Fruit fly (Drosophila melanogaster) whole organism, wandering third instar larva: ENCODE measurements around the gene RtcB.

Experiments
- Abd-B ChIP-seq: fragments of >200 bp; optimal IDR thresholded peaks from 2 replicates; lab custom pipeline; 2017; ENCODE audit warnings: missing biosample characterization, missing genetic modification characterization
- CG32264 ChIP-seq: fragments of 200-800 bp; sonication (Bioruptor generic); optimal IDR thresholded peaks from 2 replicates; lab custom pipeline; 2016; ENCODE audit warnings: missing biosample characterization, missing genetic modification characterization
- CG9705 ChIP-seq: fragments of 200-800 bp; sonication (Bioruptor generic); optimal IDR thresholded peaks from 2 replicates; lab custom pipeline; 2018; ENCODE audit warnings: missing biosample characterization, mild to moderate bottlenecking, missing genetic modification characterization
- Dfd ChIP-seq: fragments of >200 bp; optimal IDR thresholded peaks from 2 replicates; lab custom pipeline; 2017; ENCODE audit warnings: missing biosample characterization, missing genetic modification characterization
- Dif ChIP-seq: fragments of 200-275, 200-300 bp; sonication (Bioruptor generic); optimal IDR thresholded peaks from 2 replicates; lab custom pipeline; 2018; ENCODE audit warnings: missing biosample characterization, missing genetic modification characterization; ENCODE audit not compliant: partially characterized antibody
- GATAd ChIP-seq: sonication (Bioruptor generic); optimal IDR thresholded peaks from 2 replicates; lab custom pipeline; 2016; ENCODE audit warnings: missing biosample characterization, missing genetic modification characterization
- HLH106 ChIP-seq: fragments of 200-800 bp; optimal IDR thresholded peaks from 3 replicates; lab custom pipeline; 2019; ENCODE audit warnings: missing biosample characterization, mild to moderate bottlenecking, missing genetic modification characterization, moderate library complexity
- Hnf4 ChIP-seq: fragments of 200-800 bp; sonication (Bioruptor generic); optimal IDR thresholded peaks from 2 replicates; lab custom pipeline; 2016; ENCODE audit warnings: missing biosample characterization, mild to moderate bottlenecking, missing genetic modification characterization
- Hr83 ChIP-seq: fragments of 200-300 bp; sonication (Bioruptor generic); optimal IDR thresholded peaks from 2 replicates; lab custom pipeline; 2016; ENCODE audit warnings: missing biosample characterization, mild to moderate bottlenecking, missing genetic modification characterization, moderate library complexity; ENCODE audit not compliant: poor library complexity, severe bottlenecking
- Jra ChIP-seq: sonication (Bioruptor generic); optimal IDR thresholded peaks from 2 replicates; lab custom pipeline; 2016; ENCODE audit warnings: missing biosample characterization, missing genetic modification characterization
- Myc ChIP-seq: fragments of >200 bp; optimal IDR thresholded peaks from 2 replicates; lab custom pipeline; 2017
- N ChIP-seq: fragments of >200 bp; optimal IDR thresholded peaks from 2 replicates; lab custom pipeline; 2018; ENCODE audit warnings: missing biosample characterization, missing external identifiers, missing genetic modification characterization
- OdsH ChIP-seq: fragments of 200-800 bp; sonication (Bioruptor generic); optimal IDR thresholded peaks from 2 replicates; lab custom pipeline; 2016; ENCODE audit warnings: missing biosample characterization, mild to moderate bottlenecking, missing genetic modification characterization
- Rel ChIP-seq, 2 experiments: fragments of 200-800 bp; sonication (Bioruptor generic) in 1 of 2; optimal IDR thresholded peaks; 2 replicates in 1 of 2; 3 replicates in 1 of 2; lab custom pipeline; 2016 to 2019; ENCODE audit warnings: mild to moderate bottlenecking in 2 of 2, missing biosample characterization in 2 of 2, missing genetic modification characterization in 2 of 2, moderate library complexity in 1 of 2
- Vsx2 ChIP-seq: fragments of 200-300, 225-300 bp; sonication (Bioruptor generic); optimal IDR thresholded peaks from 2 replicates; lab custom pipeline; 2018; ENCODE audit warnings: missing biosample characterization, missing genetic modification characterization; ENCODE audit not compliant: partially characterized antibody
- br ChIP-seq: fragments of 200-800 bp; sonication (Bioruptor generic); optimal IDR thresholded peaks from 2 replicates; lab custom pipeline; 2016; ENCODE audit warnings: missing biosample characterization, missing genetic modification characterization
- brk ChIP-seq: fragments of 200-800 bp; sonication (Bioruptor generic); optimal IDR thresholded peaks from 2 replicates; lab custom pipeline; 2016; ENCODE audit warnings: missing biosample characterization, mild to moderate bottlenecking, missing genetic modification characterization
- dl ChIP-seq, 2 experiments: fragments of 175-275, 200-275 bp in 1 of 2; fragments of 200-275 bp in 1 of 2; sonication (Bioruptor generic); optimal IDR thresholded peaks; lab custom pipeline; 2018; ENCODE audit warnings: mild to moderate bottlenecking in 2 of 2, missing biosample characterization in 2 of 2, missing genetic modification characterization in 2 of 2, moderate library complexity in 2 of 2; ENCODE audit not compliant: partially characterized antibody in 2 of 2, insufficient read depth in 1 of 2
- dmrt93B ChIP-seq: fragments of 200-800 bp; sonication (Bioruptor generic); optimal IDR thresholded peaks from 2 replicates; lab custom pipeline; 2018; ENCODE audit warnings: missing biosample characterization, mild to moderate bottlenecking, missing genetic modification characterization
- dsf ChIP-seq: sonication (Bioruptor generic); optimal IDR thresholded peaks from 2 replicates; lab custom pipeline; 2016; ENCODE audit warnings: missing biosample characterization, missing genetic modification characterization, borderline replicate concordance
- ey ChIP-seq: fragments of 200-800 bp; sonication (Bioruptor generic); optimal IDR thresholded peaks from 2 replicates; lab custom pipeline; 2016; ENCODE audit warnings: missing biosample characterization, missing genetic modification characterization
- foxo ChIP-seq, 2 experiments: fragments of 200-800 bp; sonication (Bioruptor generic); optimal IDR thresholded peaks; 2 replicates in 1 of 2; 3 replicates in 1 of 2; lab custom pipeline; 2016 to 2017; ENCODE audit warnings: missing biosample characterization in 2 of 2, missing genetic modification characterization in 2 of 2
- fru ChIP-seq: fragments of 200-800 bp; sonication (Bioruptor generic); optimal IDR thresholded peaks from 3 replicates; lab custom pipeline; 2016; ENCODE audit warnings: missing biosample characterization, mild to moderate bottlenecking, missing genetic modification characterization
- h ChIP-seq: fragments of 200-800 bp; sonication (Bioruptor generic); optimal IDR thresholded peaks from 3 replicates; lab custom pipeline; 2016; ENCODE audit warnings: missing biosample characterization, mild to moderate bottlenecking, missing genetic modification characterization
- lola ChIP-seq: fragments of >200 bp; optimal IDR thresholded peaks from 2 replicates; lab custom pipeline; 2017; ENCODE audit warnings: missing biosample characterization, missing genetic modification characterization
- pan ChIP-seq: fragments of >200 bp; optimal IDR thresholded peaks from 2 replicates; lab custom pipeline; 2017
- psq ChIP-seq: fragments of 200-800 bp; sonication (Bioruptor generic); optimal IDR thresholded peaks from 3 replicates; lab custom pipeline; 2017; ENCODE audit warnings: missing biosample characterization, mild to moderate bottlenecking, missing genetic modification characterization, moderate library complexity
- rgr ChIP-seq: fragments of 200-800 bp; sonication (Bioruptor generic); optimal IDR thresholded peaks from 3 replicates; lab custom pipeline; 2016; ENCODE audit warnings: missing biosample characterization, mild to moderate bottlenecking, missing genetic modification characterization
- sage ChIP-seq: fragments of 200-800 bp; sonication (Bioruptor generic); optimal IDR thresholded peaks from 2 replicates; lab custom pipeline; 2016; ENCODE audit warnings: missing biosample characterization, mild to moderate bottlenecking, missing genetic modification characterization
- sv ChIP-seq: fragments of 200-800 bp; sonication (Bioruptor generic); optimal IDR thresholded peaks from 3 replicates; lab custom pipeline; 2016; ENCODE audit warnings: missing biosample characterization, missing genetic modification characterization
- tai ChIP-seq: sonication (Bioruptor generic); optimal IDR thresholded peaks from 2 replicates; lab custom pipeline; 2016; ENCODE audit warnings: missing biosample characterization, missing genetic modification characterization
- usp ChIP-seq: fragments of >200 bp; optimal IDR thresholded peaks from 2 replicates; lab custom pipeline; 2017; ENCODE audit warnings: missing biosample characterization, missing genetic modification characterization
- woc ChIP-seq: sonication (Bioruptor generic); optimal IDR thresholded peaks from 2 replicates; lab custom pipeline; 2016; ENCODE audit warnings: missing biosample characterization, mild to moderate bottlenecking, missing genetic modification characterization

The RtcB gene

dm6 chr2L:19402667-19403066 lies 27.8 kb upstream of the RtcB start:
- no peak for TF ChIP-seq fru (GFP tag; lab: Kevin White, UChicago)
- no peak for TF ChIP-seq N (GFP tag; lab: Kevin White, UChicago)
- no peak for TF ChIP-seq woc
- TF ChIP-seq Dif (GFP tag; lab: Kevin White, UChicago) = no peak
- TF ChIP-seq Hr83 (GFP tag; lab: Kevin White, UChicago) = no peak
- TF ChIP-seq Rel (GFP tag; optimal IDR thresholded peaks at IDR 0.05; lab: Kevin White, UChicago) = no peak
- TF ChIP-seq Rel (tag; optimal IDR thresholded peaks at IDR 0.05; lab: Kevin White, UChicago) = no peak
- TF ChIP-seq OdsH (GFP tag; lab: Kevin White, UChicago) = no peak
- no peak for TF ChIP-seq Dfd (GFP tag; lab: Kevin White, UChicago)
- TF ChIP-seq CG32264 (GFP tag; lab: Kevin White, UChicago) = no peak
- TF ChIP-seq foxo (GFP tag; optimal IDR thresholded peaks at IDR 0.05; lab: Kevin White, UChicago) = no peak
- no peak for TF ChIP-seq Abd-B (GFP tag; lab: Kevin White, UChicago)
- no peak for TF ChIP-seq Myc (lab: Kevin White, UChicago)

- TF ChIP-seq rgr (GFP tag; lab: Kevin White, UChicago) = no peak
- TF ChIP-seq brk (GFP tag; lab: Kevin White, UChicago) = no peak
- no peak for TF ChIP-seq GATAd (GFP tag; lab: Kevin White, UChicago)
- no peak for TF ChIP-seq Dif (GFP tag; lab: Kevin White, UChicago)
- TF ChIP-seq CG9705 (GFP tag; lab: Kevin White, UChicago) = no peak
- TF ChIP-seq HLH106 (tag; lab: Kevin White, UChicago) = no peak
- no peak for TF ChIP-seq fru (GFP tag; lab: Kevin White, UChicago)
- no peak for TF ChIP-seq N (GFP tag; lab: Kevin White, UChicago)
- no peak for TF ChIP-seq Hr83 (GFP tag; lab: Kevin White, UChicago)
- no peak for TF ChIP-seq Abd-B (GFP tag; lab: Kevin White, UChicago)
- no peak for TF ChIP-seq lola (GFP tag; lab: Kevin White, UChicago)
- TF ChIP-seq h (GFP tag; lab: Kevin White, UChicago) = no peak
- no peak for TF ChIP-seq dl (GFP tag; optimal IDR thresholded peaks at IDR 0.05; lab: Kevin White, UChicago; ENCODE audit: insufficient read depth in 1 of 2, partially characterized antibody in 2 of 2)
- no peak for TF ChIP-seq psq
- TF ChIP-seq dmrt93B = no peak
- no peak for TF ChIP-seq ey
- TF ChIP-seq Myc (lab: Kevin White, UChicago) = no peak
- TF ChIP-seq, all 38 proteins: peak for 0
Measured at dm6 chr2L:19403398-19403797, 27.0 kb upstream of the RtcB start.

dm6 chr2L:19404804-19405203 lies 25.6 kb upstream of the RtcB start:
- TF ChIP-seq Abd-B (GFP tag; lab: Kevin White, UChicago) (no peak), rgr (GFP tag; lab: Kevin White, UChicago) (no peak), sv (GFP tag; lab: Kevin White, UChicago) (no peak), Dif (GFP tag; lab: Kevin White, UChicago) (no peak), fru (GFP tag; lab: Kevin White, UChicago) (no peak), pan (lab: Kevin White, UChicago) (no peak), psq (no peak), GATAd (GFP tag; lab: Kevin White, UChicago) (no peak), Jra (GFP tag; lab: Kevin White, UChicago) (no peak), tai (GFP tag; lab: Kevin White, UChicago) (no peak), Rel (GFP tag; optimal IDR thresholded peaks at IDR 0.05; lab: Kevin White, UChicago) (no peak), Rel (tag; optimal IDR thresholded peaks at IDR 0.05; lab: Kevin White, UChicago) (no peak), usp (GFP tag; lab: Kevin White, UChicago) (no peak), brk (GFP tag; lab: Kevin White, UChicago) (no peak), sage (GFP tag; lab: Kevin White, UChicago) (no peak), dsf (no peak), Vsx2 (no peak)

dm6 chr2L:19405685-19406357 lies 24.6 kb upstream of the RtcB start:
- TF ChIP-seq tai (GFP tag; lab: Kevin White, UChicago) = no peak
- TF ChIP-seq br = no peak
- TF ChIP-seq dmrt93B = no peak
- no peak for TF ChIP-seq Jra (GFP tag; lab: Kevin White, UChicago)
- no peak for TF ChIP-seq fru (GFP tag; lab: Kevin White, UChicago)
- no peak for TF ChIP-seq Abd-B (GFP tag; lab: Kevin White, UChicago)
- TF ChIP-seq HLH106 (tag; lab: Kevin White, UChicago) = no peak
- TF ChIP-seq CG9705 (GFP tag; lab: Kevin White, UChicago) = no peak
- TF ChIP-seq woc = no peak
- no peak for TF ChIP-seq sage (GFP tag; lab: Kevin White, UChicago)
- no peak for TF ChIP-seq Vsx2
- no peak for TF ChIP-seq Hr83 (GFP tag; lab: Kevin White, UChicago)
- no peak for TF ChIP-seq Hnf4 (GFP tag; lab: Kevin White, UChicago)
- no peak for TF ChIP-seq brk (GFP tag; lab: Kevin White, UChicago)
- TF ChIP-seq Rel (GFP tag; optimal IDR thresholded peaks at IDR 0.05; lab: Kevin White, UChicago) = no peak
- no peak for TF ChIP-seq Rel (tag; optimal IDR thresholded peaks at IDR 0.05; lab: Kevin White, UChicago)
- TF ChIP-seq lola (GFP tag; lab: Kevin White, UChicago) = no peak
- no peak for TF ChIP-seq ey
- no peak for TF ChIP-seq psq
